Fruit fly (Drosophila melanogaster): ENCODE results near the gene Tim9a.
A peak's percentile ranks its signal among the peaks of the same experiment; 100 is the strongest.

Tim9a gene

DNA sequence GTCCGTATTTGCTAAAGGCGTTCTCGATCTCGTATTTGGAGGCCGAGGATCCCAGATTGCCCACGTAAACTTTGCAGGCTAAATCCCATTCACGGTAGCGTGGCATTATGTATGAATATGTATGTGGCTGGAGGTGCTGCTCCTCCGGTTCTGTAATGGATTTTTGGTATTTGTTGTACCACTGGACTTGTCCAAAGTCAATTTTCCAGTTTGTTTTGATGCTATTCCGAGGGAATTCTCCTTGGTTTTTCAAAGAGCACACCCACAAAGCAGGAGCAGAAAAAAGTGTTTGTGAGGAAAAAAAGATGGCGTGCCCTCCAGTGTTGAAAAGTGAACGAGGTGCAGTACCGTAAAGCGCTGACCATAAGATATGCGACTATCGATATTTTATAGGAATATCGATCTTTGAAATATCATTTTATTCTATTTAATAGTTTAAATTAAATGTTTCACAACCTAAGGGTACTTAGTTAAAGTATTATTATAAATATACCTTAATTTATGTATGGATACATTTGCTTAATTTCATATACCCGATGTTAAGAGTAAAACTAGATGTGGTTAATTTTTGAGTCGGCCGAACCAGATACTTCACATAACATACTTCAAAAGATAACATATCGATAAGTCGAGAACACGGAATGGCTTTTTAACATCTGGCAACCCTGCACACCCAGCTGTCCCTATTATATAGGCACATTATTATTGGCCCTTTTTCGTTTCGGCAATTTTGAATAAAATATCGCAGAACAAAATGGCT is at the start of gene Tim9a, which contains the start of gene Rbp1-like:
Gene Tim9a (plus strand): TSS at position 628 of the 760 bp plus-strand sequence.
Gene Rbp1-like (minus strand): TSS at position 295 of the 760 bp plus-strand sequence.
- TF ChIP-seq CG2116 (GFP tag; optimal IDR thresholded peaks at IDR 0.05): peak; percentile 81
- TF ChIP-seq CG2678 (tag; optimal IDR thresholded peaks at IDR 0.05): peak; percentile 55
- 0 out of 2 replicates have a peak, but pooled peaks have one; percentile 15 for TF ChIP-seq klu (GFP tag; IDR thresholded peaks at IDR 0.05)
- peak; percentile 65 for TF ChIP-seq stwl (tag; optimal IDR thresholded peaks at IDR 0.05)
- peak in 1 of 2 experiments; percentile 81 for TF ChIP-seq crp (GFP tag; optimal IDR thresholded peaks at IDR 0.05)
- TF ChIP-seq sqz (GFP tag; optimal IDR thresholded peaks at IDR 0.05): peak; percentile 67
- TF ChIP-seq Fer1 (GFP tag; optimal IDR thresholded peaks at IDR 0.05): peak; percentile 43
- TF ChIP-seq slbo (GFP tag; IDR thresholded peaks at IDR 0.05): peak; percentile 48
- TF ChIP-seq CG4328 (GFP tag; optimal IDR thresholded peaks at IDR 0.05): peak; percentile 22
- peak; percentile 39 for TF ChIP-seq CG9797 (GFP tag; optimal IDR thresholded peaks at IDR 0.05)
- TF ChIP-seq Opbp (GFP tag; IDR thresholded peaks at IDR 0.05; ENCODE audit: partially characterized antibody): peak; percentile 59; the same call in 2 of the 3 replicates
- peak; percentile 39 for TF ChIP-seq Max (GFP tag; optimal IDR thresholded peaks at IDR 0.05)
- TF ChIP-seq CG42726 (GFP tag; IDR thresholded peaks at IDR 0.05; ENCODE audit: partially characterized antibody): no peak; the same call in 1 of the 2 replicates
- peak; percentile 24 for TF ChIP-seq CTCF (GFP tag; optimal IDR thresholded peaks at IDR 0.05)
- no peak for TF ChIP-seq CG10147 (GFP tag; optimal IDR thresholded peaks at IDR 0.05)
- peak; percentile 14 for TF ChIP-seq nom (GFP tag; optimal IDR thresholded peaks at IDR 0.05)
- TF ChIP-seq CG3281 (GFP tag; optimal IDR thresholded peaks at IDR 0.05): peak; percentile 30
- peak; percentile 30 for TF ChIP-seq Xbp1 (GFP tag; optimal IDR thresholded peaks at IDR 0.05)
- TF ChIP-seq tin (GFP tag; optimal IDR thresholded peaks at IDR 0.05): peak; percentile 13
- TF ChIP-seq BtbVII (GFP tag; optimal IDR thresholded peaks at IDR 0.05): peak; percentile 5
- peak; percentile 55 for TF ChIP-seq CG3847 (GFP tag; IDR thresholded peaks at IDR 0.05)
- TF ChIP-seq Nf-YA (GFP tag; IDR thresholded peaks at IDR 0.05): no peak
- TF ChIP-seq Nf-YC (tag; optimal IDR thresholded peaks at IDR 0.05): peak; percentile 82
- peak; percentile 38 for TF ChIP-seq CG7839 (tag; optimal IDR thresholded peaks at IDR 0.05)
- peak; percentile 39 for TF ChIP-seq Lhr (GFP tag; optimal IDR thresholded peaks at IDR 0.05)
- peak; percentile 18 for TF ChIP-seq zfh2 (GFP tag; optimal IDR thresholded peaks at IDR 0.05)
- peak; percentile 58; the same call in 1 of the 2 replicates for TF ChIP-seq Bgb (GFP tag; IDR thresholded peaks at IDR 0.05; ENCODE audit: partially characterized antibody)
- TF ChIP-seq hbn (GFP tag; IDR thresholded peaks at IDR 0.05; ENCODE audit: partially characterized antibody): peak; percentile 60
- TF ChIP-seq Oaz (GFP tag; IDR thresholded peaks at IDR 0.05): no peak
- TF ChIP-seq CG9727 (GFP tag; optimal IDR thresholded peaks at IDR 0.05): peak; percentile 30
- peak; percentile 60; the same call in 1 of the 3 replicates for TF ChIP-seq mld (GFP tag; IDR thresholded peaks at IDR 0.05; ENCODE audit: partially characterized antibody)
- peak; percentile 53 for TF ChIP-seq CG34376 (GFP tag; optimal IDR thresholded peaks at IDR 0.05)
- TF ChIP-seq CG34224 (GFP tag; IDR thresholded peaks at IDR 0.05; ENCODE audit: partially characterized antibody): peak; percentile 65
- peak; percentile 54 for TF ChIP-seq grau (tag; optimal IDR thresholded peaks at IDR 0.05)
- TF ChIP-seq Hr3 (GFP tag; optimal IDR thresholded peaks at IDR 0.05): peak; percentile 41
- TF ChIP-seq Hmr (GFP tag; optimal IDR thresholded peaks at IDR 0.05): peak; percentile 44
- TF ChIP-seq MBD-R2 (GFP tag; IDR thresholded peaks at IDR 0.05): peak; percentile 24; the same call in 1 of the 2 replicates
- TF ChIP-seq CG17361 (GFP tag; IDR thresholded peaks at IDR 0.05): peak; percentile 61; the same call in 1 of the 3 replicates
- TF ChIP-seq CG2712 (tag; optimal IDR thresholded peaks at IDR 0.05): peak; percentile 54
- no peak for TF ChIP-seq kah (GFP tag; optimal IDR thresholded peaks at IDR 0.05)
- TF ChIP-seq unc-4 (GFP tag; IDR thresholded peaks at IDR 0.05; ENCODE audit: partially characterized antibody): peak; percentile 76
- TF ChIP-seq CG1233 (GFP tag; optimal IDR thresholded peaks at IDR 0.05): peak; percentile 43
- peak; percentile 45; the same call in 2 of the 3 replicates for TF ChIP-seq hb (GFP tag; IDR thresholded peaks at IDR 0.05; ENCODE audit: partially characterized antibody)
- peak; percentile 38 for TF ChIP-seq CG7928 (GFP tag; optimal IDR thresholded peaks at IDR 0.05)
- TF ChIP-seq Jarid2 (GFP tag; optimal IDR thresholded peaks at IDR 0.05): no peak
- peak; percentile 22 for TF ChIP-seq Vsx1 (GFP tag; optimal IDR thresholded peaks at IDR 0.05)
- peak; percentile 71 for TF ChIP-seq CG15514 (GFP tag; optimal IDR thresholded peaks at IDR 0.05)
